Fruit fly (Drosophila melanogaster) S2 (cell line): ENCODE measurements around the gene sty.
A peak's percentile ranks its signal among the peaks of the same experiment; 100 is the strongest.

Source experiments
- CG8478 ChIP-seq: fragments of >200 bp; optimal IDR thresholded peaks from 2 replicates; lab custom pipeline; 2018
- CTCF ChIP-seq, 2 experiments: fragments of >200 bp; optimal IDR thresholded peaks; 2 replicates each; lab custom pipeline; 2018

sty gene

DNA sequence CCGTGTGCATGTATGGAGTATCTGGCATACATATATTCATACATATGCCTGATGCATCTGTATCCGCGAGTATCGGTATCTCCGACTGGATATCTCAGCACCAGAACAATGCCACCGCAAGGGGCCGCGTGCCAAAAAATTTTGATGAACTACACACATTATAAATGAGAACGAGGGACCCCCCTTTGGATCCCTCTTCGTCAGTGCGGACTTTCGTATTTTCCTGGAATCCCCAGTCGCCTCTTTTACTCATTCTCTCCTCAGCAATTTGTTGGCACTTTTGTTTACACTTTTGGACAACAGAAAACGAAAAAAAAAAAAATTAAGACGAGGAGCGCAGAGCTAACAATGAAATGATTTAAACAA is 39.3 kb downstream of the sty start:
- no peak for TF ChIP-seq CTCF (optimal IDR thresholded peaks at IDR 0.05; lab: Kevin White, UChicago)
- TF ChIP-seq CG8478 (lab: Kevin White, UChicago), result no peak

- no peak for TF ChIP-seq CG8478 (lab: Kevin White, UChicago)
- no peak for TF ChIP-seq CTCF (optimal IDR thresholded peaks at IDR 0.05; lab: Kevin White, UChicago)
Observed at dm6 chr3L:3384596-3385436, 39.9 kb downstream of the sty start.

dm6 chr3L:3383965-3384595 is 40.7 kb downstream of the sty start:
- TF ChIP-seq CTCF (optimal IDR thresholded peaks at IDR 0.05; lab: Kevin White, UChicago) (no peak), CG8478 (lab: Kevin White, UChicago) (no peak)

dm6 chr3L:3382489-3382879 is 42.3 kb downstream of the sty start:
- TF ChIP-seq CG8478 (lab: Kevin White, UChicago) (no peak), CTCF (optimal IDR thresholded peaks at IDR 0.05; lab: Kevin White, UChicago) (no peak)

DNA sequence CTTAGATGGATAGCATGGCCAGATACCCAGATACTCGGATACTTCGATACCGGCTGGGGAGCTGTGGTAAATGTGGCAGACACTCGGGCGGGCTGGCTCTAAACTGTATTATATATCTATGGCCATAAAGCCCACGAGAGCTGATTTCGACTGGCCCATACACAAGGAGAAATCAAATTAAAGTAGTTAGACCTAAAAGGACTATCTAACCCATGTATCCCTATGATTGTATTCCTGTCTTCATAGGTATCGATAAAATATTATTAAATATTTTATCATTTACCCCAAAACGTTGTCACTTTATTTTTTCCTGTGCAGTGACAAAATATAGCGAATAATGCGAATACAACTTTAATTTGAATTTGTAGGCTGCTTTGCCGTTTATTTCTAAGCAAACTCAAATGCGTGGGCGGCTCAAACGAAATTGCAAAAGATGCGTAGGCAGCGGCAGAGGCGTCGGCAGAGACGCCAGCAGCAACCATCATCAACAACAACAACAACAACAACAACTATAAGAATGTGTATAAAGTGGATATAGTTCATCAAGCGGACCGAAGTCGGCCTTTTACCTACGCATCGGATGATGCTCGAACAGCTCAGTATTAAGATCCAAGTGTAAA is 42.8 kb downstream of the sty start:
- TF ChIP-seq CG8478 (lab: Kevin White, UChicago) (no peak), CTCF (optimal IDR thresholded peaks at IDR 0.05; lab: Kevin White, UChicago) (no peak)

dm6 chr3L:3380225-3381043 is 44.3 kb downstream of the sty start:
- TF ChIP-seq CG8478 (lab: Kevin White, UChicago) (no peak), CTCF (optimal IDR thresholded peaks at IDR 0.05; lab: Kevin White, UChicago) (no peak)

dm6 chr3L:3377965-3378292 is 46.8 kb downstream of the sty start, which contains the start of gene Ids:
TSS of gene Ids (plus strand) at chr3L:3378268.
- no peak for TF ChIP-seq CG8478 (lab: Kevin White, UChicago)

DNA sequence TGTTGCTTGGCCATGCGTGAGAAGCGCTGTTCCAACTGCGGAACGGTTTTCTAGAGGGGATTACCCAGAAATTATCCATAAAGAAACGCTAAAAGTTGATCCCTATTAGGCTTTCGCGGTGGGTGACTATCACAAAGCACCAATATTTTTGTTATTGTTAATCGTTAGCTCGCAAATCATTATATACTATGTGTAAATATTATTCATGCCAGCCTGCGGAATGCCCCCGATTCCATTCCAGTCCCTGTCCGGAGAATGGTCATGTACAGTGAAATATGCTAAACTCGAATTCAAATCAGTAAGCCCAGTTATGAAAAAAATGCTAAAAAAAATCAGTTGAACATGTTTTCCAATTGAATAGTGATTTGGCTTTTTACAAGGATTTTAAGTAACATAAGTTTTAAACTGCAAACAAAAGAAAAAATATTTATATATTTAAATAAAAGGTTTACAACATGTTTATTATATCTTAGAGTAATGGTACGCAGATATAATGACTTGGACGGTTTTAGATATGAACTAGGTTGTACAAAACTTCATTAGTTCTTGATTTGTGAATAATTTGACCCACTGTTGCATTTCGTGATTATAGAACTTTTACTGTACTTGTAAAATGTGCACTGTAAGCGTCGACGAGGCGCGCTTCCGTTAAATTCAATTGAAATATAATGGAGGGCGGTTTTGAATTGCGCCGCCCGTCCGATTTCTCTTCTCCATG is 47.3 kb downstream of the sty start:
- TF ChIP-seq CTCF (optimal IDR thresholded peaks at IDR 0.05; lab: Kevin White, UChicago), result no peak

DNA sequence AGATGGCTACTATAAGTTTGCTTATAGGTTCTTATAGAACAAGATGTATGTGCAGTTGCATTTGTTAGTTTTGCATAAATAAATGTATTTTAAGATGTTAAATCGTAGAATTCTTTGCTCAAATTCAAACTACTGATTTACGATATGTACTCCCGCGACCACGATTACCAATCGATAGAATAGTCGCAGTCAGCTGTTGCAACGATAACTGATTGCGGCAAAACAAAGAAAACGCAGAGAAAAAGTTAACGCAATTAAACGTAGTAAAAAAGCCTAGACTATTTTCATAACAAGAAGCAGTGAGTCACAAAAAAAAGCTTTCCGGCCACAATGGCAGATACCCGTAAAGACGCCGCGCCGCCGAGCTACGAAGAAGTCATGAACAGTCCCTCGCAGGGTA is 48.2 kb downstream of the sty start, which contains the start of gene CG12012:
Gene CG12012 (plus strand): TSS at position 207 of the 400 bp plus-strand sequence.
- TF ChIP-seq CTCF (optimal IDR thresholded peaks at IDR 0.05; lab: Kevin White, UChicago), result no peak
- no peak for TF ChIP-seq CG8478 (lab: Kevin White, UChicago)

- peak; percentile 15 to 42 for TF ChIP-seq CTCF (optimal IDR thresholded peaks at IDR 0.05; lab: Kevin White, UChicago)
- TF ChIP-seq CG8478 (lab: Kevin White, UChicago), result no peak
Observed at dm6 chr3L:3373994-3374623, 50.6 kb downstream of the sty start, which contains the start of the genes Ythdc1 and CG12010. TSS of gene Ythdc1 (minus strand) at chr3L:3374170. TSS of gene CG12010 (plus strand) at chr3L:3374282.

DNA sequence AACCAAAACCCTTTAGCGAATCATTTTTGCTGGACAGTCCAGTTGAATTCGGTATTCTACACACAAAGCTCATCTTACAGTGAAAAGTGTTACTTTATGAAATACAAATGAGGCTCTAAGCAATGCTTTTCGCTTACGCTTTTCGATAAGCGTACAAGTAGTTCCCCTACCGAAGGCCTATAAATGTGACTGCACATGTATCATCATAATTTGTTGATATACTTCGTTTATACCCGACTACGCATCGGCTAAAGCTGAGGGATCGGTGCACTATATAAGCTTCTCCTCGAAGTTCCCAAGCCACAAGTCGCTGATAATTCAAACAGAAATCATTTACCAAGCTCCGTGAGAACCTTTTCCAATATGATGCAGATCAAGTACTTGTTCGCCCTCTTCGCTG is 55.5 kb downstream of the sty start, which contains the start of gene Drs:
Gene Drs (plus strand): TSS at position 301 of the 400 bp plus-strand sequence.
- TF ChIP-seq CTCF (optimal IDR thresholded peaks at IDR 0.05; lab: Kevin White, UChicago) (no peak), CG8478 (lab: Kevin White, UChicago) (no peak)

- TF ChIP-seq CTCF (optimal IDR thresholded peaks at IDR 0.05; lab: Kevin White, UChicago) (no peak), CG8478 (lab: Kevin White, UChicago) (no peak)
Observed at dm6 chr3L:3353297-3353696, 71.4 kb downstream of the sty start.

- TF ChIP-seq CTCF (optimal IDR thresholded peaks at IDR 0.05; lab: Kevin White, UChicago), result no peak
Observed at dm6 chr3L:3352516-3352915, 72.2 kb downstream of the sty start.
